Fruit fly (Drosophila melanogaster) whole organism, prepupa: ENCODE results near the gene Prtl99C.

ENCODE experiments used
- CG11902 ChIP-seq: fragments of 200-800 bp; sonication (Bioruptor generic); optimal IDR thresholded peaks from 3 replicates; lab custom pipeline; 2016; ENCODE audit warnings: missing biosample characterization, missing genetic modification characterization
- CG15336 ChIP-seq: fragments of 200-800 bp; sonication (Bioruptor generic); IDR thresholded peaks from 2 replicates; pipeline ENCODE4 v1.3.6; 2022; ENCODE audit warnings: missing biosample characterization, missing genetic modification characterization
- CG16779 ChIP-seq: fragments of 200-800 bp; sonication (Bioruptor generic); optimal IDR thresholded peaks from 3 replicates; lab custom pipeline; 2017; ENCODE audit warnings: missing biosample characterization, mild to moderate bottlenecking, missing genetic modification characterization
- CG3032 ChIP-seq: fragments of 200-800 bp; optimal IDR thresholded peaks from 2 replicates; lab custom pipeline; 2019; ENCODE audit warnings: missing biosample characterization, mild to moderate bottlenecking, missing genetic modification characterization, moderate library complexity
- CG31627 ChIP-seq: fragments of 200-800 bp; sonication (Bioruptor generic); optimal IDR thresholded peaks from 3 replicates; lab custom pipeline; 2016; ENCODE audit warnings: missing biosample characterization, missing genetic modification characterization
- CG6792 ChIP-seq: fragments of 200-800 bp; sonication (Bioruptor generic); optimal IDR thresholded peaks from 3 replicates; lab custom pipeline; 2016; ENCODE audit warnings: missing biosample characterization, missing genetic modification characterization
- CG8319 ChIP-seq: fragments of 200-800 bp; sonication (Bioruptor generic); optimal IDR thresholded peaks from 3 replicates; lab custom pipeline; 2016; ENCODE audit warnings: missing biosample characterization, missing genetic modification characterization
- Met ChIP-seq: fragments of 200-800 bp; sonication (Bioruptor generic); optimal IDR thresholded peaks from 3 replicates; lab custom pipeline; 2016; ENCODE audit warnings: missing biosample characterization, missing genetic modification characterization
- dsx ChIP-seq: fragments of 200-800 bp; optimal IDR thresholded peaks from 3 replicates; lab custom pipeline; 2019; ENCODE audit warnings: missing biosample characterization, mild to moderate bottlenecking, missing genetic modification characterization, moderate library complexity; ENCODE audit not compliant: poor library complexity, severe bottlenecking
- fd85E ChIP-seq: fragments of 200-800 bp; sonication (Bioruptor generic); optimal IDR thresholded peaks from 3 replicates; lab custom pipeline; 2016; ENCODE audit warnings: missing biosample characterization, missing genetic modification characterization

dm6 chr3R:29862795-29863194 is 27.0 kb downstream of the Prtl99C start:
- TF ChIP-seq CG6792 (no peak), CG31627 (GFP tag; lab: Kevin White, UChicago) (no peak), Met (no peak), CG3032 (no peak), CG8319 (GFP tag; lab: Kevin White, UChicago) (no peak), CG11902 (GFP tag; lab: Kevin White, UChicago) (no peak), fd85E (GFP tag; lab: Kevin White, UChicago) (no peak), CG16779 (tag; lab: Kevin White, UChicago) (no peak), CG15336 (GFP tag; lab: Robert Waterston, UW) (no peak), dsx (no peak)
